Fruit fly (Drosophila melanogaster): Measurements from ENCODE around the gene Sfxn1-3.

The Sfxn1-3 gene

dm6 chr3R:4359625-4360024 lies 18.8 kb upstream of the Sfxn1-3 start, which contains the start of gene CG1090 (continued):
- TF ChIP-seq CG10543 (GFP tag; optimal IDR thresholded peaks at IDR 0.05), result peak; percentile 64
- TF ChIP-seq grau (tag; optimal IDR thresholded peaks at IDR 0.05), result no peak
- TF ChIP-seq CrebB (tag; optimal IDR thresholded peaks at IDR 0.05), result peak; percentile 37
- no peak for TF ChIP-seq Dek (tag; optimal IDR thresholded peaks at IDR 0.05)
- TF ChIP-seq Nf-YB (GFP tag; optimal IDR thresholded peaks at IDR 0.05), result peak; percentile 6
- peak; percentile 90 for TF ChIP-seq CTCF (GFP tag; optimal IDR thresholded peaks at IDR 0.05)
- peak; percentile 15 for TF ChIP-seq pzg (GFP tag; optimal IDR thresholded peaks at IDR 0.05)
- peak; percentile 28 for TF ChIP-seq CG17385 (GFP tag; optimal IDR thresholded peaks at IDR 0.05)
- peak; percentile 77 for TF ChIP-seq lab (GFP tag; optimal IDR thresholded peaks at IDR 0.05)
- 0 out of 4 replicates have a peak, but pooled peaks have one; percentile 37 for TF ChIP-seq chinmo (GFP tag; IDR thresholded peaks at IDR 0.05; ENCODE audit: partially characterized antibody)
- TF ChIP-seq CG13894 (tag; optimal IDR thresholded peaks at IDR 0.05), result peak; percentile 41
- no peak for TF ChIP-seq CG10147 (GFP tag; optimal IDR thresholded peaks at IDR 0.05)
- TF ChIP-seq Ets97D (GFP tag; optimal IDR thresholded peaks at IDR 0.05), result peak; percentile 68
- no peak for TF ChIP-seq Ada2b (GFP tag; IDR thresholded peaks at IDR 0.05)
- TF ChIP-seq bowl (GFP tag; IDR thresholded peaks at IDR 0.05), result no peak
- 0 out of 3 replicates have a peak, but pooled peaks have one; percentile 39 for TF ChIP-seq gce (GFP tag; IDR thresholded peaks at IDR 0.05)
- TF ChIP-seq Dad (GFP tag; optimal IDR thresholded peaks at IDR 0.05), result no peak
- TF ChIP-seq Nf-YC (tag; optimal IDR thresholded peaks at IDR 0.05), result peak; percentile 37
- no peak for TF ChIP-seq CG6689 (GFP tag; IDR thresholded peaks at IDR 0.05)
- no peak for TF ChIP-seq pita (GFP tag; optimal IDR thresholded peaks at IDR 0.05)
- TF ChIP-seq scrt (GFP tag; optimal IDR thresholded peaks at IDR 0.05), result peak; percentile 38
- peak; percentile 36 for TF ChIP-seq CG6854 (GFP tag; optimal IDR thresholded peaks at IDR 0.05)
- no peak for TF ChIP-seq CG7987 (GFP tag; optimal IDR thresholded peaks at IDR 0.05)
- no peak for TF ChIP-seq Dbx (GFP tag; IDR thresholded peaks at IDR 0.05)
- TF ChIP-seq CG8290 (GFP tag; optimal IDR thresholded peaks at IDR 0.05), result no peak
- TF ChIP-seq CG8290 (tag; optimal IDR thresholded peaks at IDR 0.05), result peak in 1 of 2 experiments; percentile 56
- peak; percentile 11 for TF ChIP-seq Fer3 (tag; optimal IDR thresholded peaks at IDR 0.05)
- 0 out of 2 replicates have a peak, but pooled peaks have one; percentile 11 for TF ChIP-seq CG11696 (GFP tag; IDR thresholded peaks at IDR 0.05)
- TF ChIP-seq CG6765 (GFP tag; optimal IDR thresholded peaks at IDR 0.05), result peak; percentile 82
- TF ChIP-seq caup (GFP tag; optimal IDR thresholded peaks at IDR 0.05; ENCODE audit: severe bottlenecking), result peak; percentile 29
- TF ChIP-seq stwl (tag; optimal IDR thresholded peaks at IDR 0.05), result no peak
- 0 out of 2 replicates have a peak, but pooled peaks have one; percentile 36 for TF ChIP-seq CG16779 (GFP tag; IDR thresholded peaks at IDR 0.05)
- TF ChIP-seq amos (GFP tag; IDR thresholded peaks at IDR 0.05; ENCODE audit: partially characterized antibody), result no peak
- no peak for TF ChIP-seq NK7.1 (GFP tag; optimal IDR thresholded peaks at IDR 0.05)
- TF ChIP-seq CG31388 (GFP tag; optimal IDR thresholded peaks at IDR 0.05), result no peak
- peak; percentile 40 for TF ChIP-seq CG13296 (GFP tag; optimal IDR thresholded peaks at IDR 0.05)
- no peak for TF ChIP-seq nerfin-1 (tag; optimal IDR thresholded peaks at IDR 0.05)
- TF ChIP-seq Med (GFP tag), result peak; percentile 60
- peak; percentile 30; the same call in 1 of the 2 replicates for TF ChIP-seq NFAT (GFP tag; IDR thresholded peaks at IDR 0.05)
- TF ChIP-seq her (GFP tag; optimal IDR thresholded peaks at IDR 0.05), result no peak
- TF ChIP-seq gem (tag; optimal IDR thresholded peaks at IDR 0.05), result no peak
- peak; percentile 5 for TF ChIP-seq B-H2 (GFP tag; optimal IDR thresholded peaks at IDR 0.05)
- TF ChIP-seq YL-1 (GFP tag; optimal IDR thresholded peaks at IDR 0.05), result no peak
- no peak for TF ChIP-seq Xrp1 (GFP tag; IDR thresholded peaks at IDR 0.05)
